Worm (Caenorhabditis elegans) whole organism, mixed stage, embryonic: ENCODE measurements around the gene xtr-2.

ENCODE experiments used
- M03D4.4 ChIP-seq: sonication (generic microtip); optimal IDR thresholded peaks from 2 replicates; lab custom pipeline; 2017; ENCODE audit warnings: mild to moderate bottlenecking, missing genetic modification characterization, missing compliant biosample characterization
- blmp-1 ChIP-seq: fragments of 150-350 bp; optimal IDR thresholded peaks from 2 replicates; lab custom pipeline; 2014; ENCODE audit warnings: missing biosample characterization, missing genetic modification characterization
- snpc-4 ChIP-seq: fragments of 150-350 bp; optimal IDR thresholded peaks from 2 replicates; lab custom pipeline; 2014; ENCODE audit warnings: missing biosample characterization, missing genetic modification characterization

DNA sequence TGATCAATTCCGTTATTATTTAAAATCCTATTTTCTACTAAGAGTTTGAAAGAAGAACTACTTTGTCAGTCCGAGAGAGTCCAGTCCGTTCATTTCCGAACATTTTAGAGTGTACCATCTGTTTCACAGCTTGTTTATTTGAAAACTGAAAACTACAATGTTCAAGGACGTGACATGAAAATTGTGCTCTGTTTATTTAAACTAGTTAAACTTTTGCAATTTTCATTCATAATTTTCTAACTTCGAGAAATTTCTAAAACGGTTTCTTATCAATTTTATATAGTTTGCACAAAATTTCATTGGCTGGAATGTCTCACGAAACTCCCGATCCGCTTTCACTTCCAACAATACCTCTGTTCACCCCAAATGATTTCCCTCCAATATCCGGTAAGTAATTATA is 34.9 kb upstream of the xtr-2 start, which contains the start of gene C04B4.1:
- no peak for TF ChIP-seq snpc-4 (tag; lab: Kevin White, UChicago)
- TF ChIP-seq M03D4.4 (tag; lab: Kevin White, UChicago), result no peak
- TF ChIP-seq blmp-1 (tag; lab: Kevin White, UChicago), result no peak
